Fruit fly (Drosophila melanogaster) whole organism: ENCODE measurements around the gene CG13893.

Experiments
- CG8478 ChIP-seq: fragments of >200 bp; optimal IDR thresholded peaks from 2 replicates; lab custom pipeline; 2018; ENCODE audit warnings: inconsistent platforms
- Dll ChIP-seq: fragments of >200 bp; optimal IDR thresholded peaks from 2 replicates; lab custom pipeline; 2017
- EcR ChIP-seq, 2 experiments: fragments of >200 bp; optimal IDR thresholded peaks; 2 replicates each; lab custom pipeline; 2017; ENCODE audit warnings: missing biosample characterization in 2 of 2, missing genetic modification characterization in 2 of 2, missing genetic modification reagents in 2 of 2
- psq ChIP-seq: fragments of >200 bp; optimal IDR thresholded peaks from 2 replicates; lab custom pipeline; 2017

- TF ChIP-seq Dll (lab: Kevin White, UChicago) (peak; percentile 55), psq (no peak), EcR (GFP tag; optimal IDR thresholded peaks at IDR 0.05; lab: Kevin White, UChicago) (peak in 1 of 2 experiments; percentile 85), CG8478 (lab: Kevin White, UChicago) (no peak)
Measured at dm6 chr3L:618347-619272, 14.8 kb upstream of the CG13893 start.
